Fruit fly (Drosophila melanogaster): ENCODE results near the gene Desat1.

DNA sequence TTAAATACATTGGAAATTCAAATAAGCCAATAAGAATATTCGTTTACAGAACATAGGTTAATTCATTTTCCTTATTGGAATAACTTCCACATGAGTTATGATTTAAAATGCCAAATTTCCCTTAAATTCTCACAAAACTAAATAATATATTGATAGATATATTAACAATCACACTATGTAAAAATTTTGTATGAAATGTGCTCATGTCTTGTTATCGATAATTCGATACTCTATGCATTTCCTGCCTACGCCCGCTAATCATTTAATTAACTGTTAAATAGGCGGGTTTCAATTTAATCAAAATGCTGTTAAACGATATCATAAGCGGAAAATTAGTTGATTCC is 13.1 kb upstream of the Desat1 start, which contains the start of gene NANS:
- TF ChIP-seq pan (optimal IDR thresholded peaks at IDR 0.05) (no peak), Hr78 (GFP tag; optimal IDR thresholded peaks at IDR 0.05) (no peak), lola (GFP tag; optimal IDR thresholded peaks at IDR 0.05) (no peak), foxo (GFP tag; optimal IDR thresholded peaks at IDR 0.05) (no peak), rgr (GFP tag; optimal IDR thresholded peaks at IDR 0.05) (no peak), N (GFP tag; optimal IDR thresholded peaks at IDR 0.05) (no peak), woc (GFP tag; optimal IDR thresholded peaks at IDR 0.05) (no peak)

All from whole organism, wandering third instar larva.